Worm (Caenorhabditis elegans) whole organism, L2 larva: Measurements from ENCODE around the gene EGAP1.5.

Source experiments
- ZK546.5 ChIP-seq: sonication (generic microtip); optimal IDR thresholded peaks from 2 replicates; lab custom pipeline; 2017; ENCODE audit warnings: missing biosample characterization, missing genetic modification characterization
- alr-1 ChIP-seq: fragments of 150-350 bp; optimal IDR thresholded peaks from 2 replicates; lab custom pipeline; 2014; ENCODE audit warnings: missing biosample characterization, missing genetic modification characterization
- ceh-82 ChIP-seq: fragments of 150-350 bp; optimal IDR thresholded peaks from 2 replicates; lab custom pipeline; 2014; ENCODE audit warnings: missing biosample characterization, missing genetic modification characterization
- dmd-4 ChIP-seq: sonication (generic microtip); optimal IDR thresholded peaks from 2 replicates; lab custom pipeline; 2017; ENCODE audit warnings: missing biosample characterization, missing genetic modification characterization
- mab-5 ChIP-seq: fragments of 150-350 bp; optimal IDR thresholded peaks from 2 replicates; lab custom pipeline; 2014; ENCODE audit warnings: missing biosample characterization, missing genetic modification characterization
- mbf-1 ChIP-seq: sonication (generic microtip); optimal IDR thresholded peaks from 2 replicates; lab custom pipeline; 2017; ENCODE audit warnings: missing biosample characterization, missing genetic modification characterization
- unc-55 ChIP-seq: fragments of 150-350 bp; sonication (generic microtip); optimal IDR thresholded peaks from 3 replicates; lab custom pipeline; 2014; ENCODE audit warnings: missing biosample characterization, missing genetic modification reagents, missing genetic modification characterization

- no peak for TF ChIP-seq ZK546.5 (tag; lab: Kevin White, UChicago)
- TF ChIP-seq alr-1 (tag; lab: Kevin White, UChicago): no peak
- TF ChIP-seq ceh-82 (tag; lab: Kevin White, UChicago): no peak
- no peak for TF ChIP-seq mab-5 (tag; lab: Kevin White, UChicago)
- TF ChIP-seq unc-55 (GFP tag; lab: Kevin White, UChicago): peak; percentile 39
- TF ChIP-seq mbf-1 (tag; lab: Kevin White, UChicago): no peak
- no peak for TF ChIP-seq dmd-4 (tag; lab: Kevin White, UChicago)
Measured at ce11 chrIII:5906059-5906458, 25.5 kb upstream of the EGAP1.5 start, which contains the start of gene dpff-1.
